Fruit fly (Drosophila melanogaster) Kc167 (cell line): ENCODE data around the gene Jhbp1.

Experiments
- h ChIP-seq: fragments of >200 bp; optimal IDR thresholded peaks from 3 replicates; lab custom pipeline; 2018; ENCODE audit warnings: missing external identifiers
- insv ChIP-seq: fragments of >200 bp; optimal IDR thresholded peaks from 3 replicates; lab custom pipeline; 2018; ENCODE audit warnings: missing external identifiers
- ttk ChIP-seq: sonication (Bioruptor generic); optimal IDR thresholded peaks from 2 replicates; lab custom pipeline; 2017; ENCODE audit warnings: missing external identifiers

DNA sequence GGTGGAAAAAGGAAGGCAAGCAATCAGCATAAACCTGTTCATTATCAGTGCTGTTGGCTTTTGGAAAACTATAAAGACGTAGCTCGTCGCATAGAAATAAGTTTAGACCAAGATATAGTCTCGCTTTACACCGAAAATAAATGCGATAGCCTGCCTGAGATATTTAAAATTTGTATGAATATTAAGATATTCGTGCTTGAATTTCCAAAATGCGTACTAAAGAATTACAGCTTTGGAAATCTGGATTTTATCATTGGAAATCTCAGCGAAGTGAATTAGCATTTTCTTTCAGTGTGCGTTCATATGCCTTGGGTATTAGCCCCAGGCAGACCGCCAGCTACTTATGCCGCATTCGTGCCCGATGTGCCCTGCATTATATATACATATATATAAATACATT, 44.9 kb downstream of the Jhbp1 start:
- TF ChIP-seq h (no peak), ttk (lab: Kevin White, UChicago) (no peak), insv (no peak)
